Worm (Caenorhabditis elegans) whole organism, midembryonic: ENCODE data around the gene ZC15.5.

ENCODE experiments used
- T22C8.4 ChIP-seq: fragments of 200-800 bp; sonication (Bioruptor generic); IDR thresholded peaks from 2 replicates; pipeline ENCODE4 v1.3.6; 2022; ENCODE audit warnings: missing genetic modification characterization, missing compliant biosample characterization
- ref-1 ChIP-seq: fragments of 200-800 bp; sonication (Bioruptor generic); conservative IDR thresholded peaks from 2 replicates; pipeline ENCODE4 v1.3.6; 2022; ENCODE audit warnings: missing genetic modification reagents, missing genetic modification characterization, missing compliant biosample characterization
- ztf-23 ChIP-seq: fragments of 200-800 bp; sonication (Bioruptor generic); IDR thresholded peaks from 2 replicates; pipeline ENCODE4 v1.3.6; 2022; ENCODE audit warnings: missing genetic modification reagents, missing genetic modification characterization, missing compliant biosample characterization
- ztf-29 ChIP-seq: fragments of 200-800 bp; sonication (Bioruptor generic); IDR thresholded peaks from 2 replicates; pipeline ENCODE4 v1.3.6; 2022; ENCODE audit warnings: missing genetic modification reagents, missing genetic modification characterization, missing compliant biosample characterization

The ZC15.5 gene

DNA sequence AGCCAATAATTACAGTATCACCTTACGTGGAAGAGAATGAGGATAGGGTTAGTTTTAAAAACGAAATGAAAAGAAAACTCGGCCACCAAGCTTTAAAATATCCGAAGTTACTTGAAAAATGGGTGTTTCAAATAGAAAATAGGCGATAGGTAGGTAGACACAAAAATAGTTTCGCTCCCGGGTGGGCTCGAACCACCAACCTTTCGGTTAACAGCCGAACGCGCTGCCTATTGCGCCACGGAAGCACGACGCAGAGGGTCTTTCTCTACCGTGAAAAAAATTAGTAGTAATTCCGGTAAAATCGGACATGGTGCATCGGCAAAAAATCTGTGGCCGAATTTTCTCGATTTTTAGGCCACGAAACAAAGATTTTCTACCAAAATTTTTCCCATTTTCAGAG is 49.9 kb downstream of the ZC15.5 start:
- TF ChIP-seq T22C8.4 (GFP tag; lab: Robert Waterston, UW) = no peak
- no peak for TF ChIP-seq ref-1 (GFP tag; lab: Robert Waterston, UW)
- TF ChIP-seq ztf-23 (GFP tag; lab: Robert Waterston, UW) = no peak
- TF ChIP-seq ztf-29 (GFP tag; lab: Robert Waterston, UW) = no peak
